Fruit fly (Drosophila melanogaster) whole organism, embryonic: ENCODE measurements around the gene CG4594.
A peak's percentile ranks its signal among the peaks of the same experiment; 100 is the strongest.

Source experiments
- ATbp ChIP-seq: fragments of 200-800 bp; sonication (Bioruptor generic); optimal IDR thresholded peaks from 2 replicates; lab custom pipeline; 2017; ENCODE audit warnings: missing biosample characterization, mild to moderate bottlenecking, missing genetic modification characterization, missing genetic modification reagents
- Blimp-1 ChIP-seq: fragments of 200-800 bp; sonication (Bioruptor generic); optimal IDR thresholded peaks from 3 replicates; lab custom pipeline; 2018; ENCODE audit warnings: missing biosample characterization, missing genetic modification characterization, mild to moderate bottlenecking, moderate library complexity, missing genetic modification reagents
- C15 ChIP-seq: fragments of 200-800 bp; sonication (Bioruptor generic); IDR thresholded peaks from 3 replicates; pipeline ENCODE4 v1.3.6; 2022; ENCODE audit warnings: missing biosample characterization, missing genetic modification characterization
- CG1024 ChIP-seq: fragments of 200-800 bp; sonication (Bioruptor generic); IDR thresholded peaks from 2 replicates; pipeline ENCODE4 v1.3.6; 2022; ENCODE audit warnings: missing biosample characterization, missing genetic modification characterization
- CG11093 ChIP-seq: fragments of 200-800 bp; sonication (Bioruptor generic); IDR thresholded peaks from 3 replicates; pipeline ENCODE4 v1.3.6; 2022; ENCODE audit warnings: missing biosample characterization, missing genetic modification characterization
- CG11504 ChIP-seq: fragments of 200-800 bp; sonication (Bioruptor generic); optimal IDR thresholded peaks from 3 replicates; lab custom pipeline; 2019; ENCODE audit warnings: missing biosample characterization, mild to moderate bottlenecking, missing genetic modification characterization, moderate library complexity
- CG12071 ChIP-seq: fragments of 200-800 bp; sonication (Bioruptor generic); optimal IDR thresholded peaks from 3 replicates; lab custom pipeline; 2018; ENCODE audit warnings: missing biosample characterization, mild to moderate bottlenecking, missing genetic modification characterization
- CG14667 ChIP-seq: fragments of 200-800 bp; sonication (Bioruptor generic); IDR thresholded peaks from 2 replicates; pipeline ENCODE4 v1.3.6; 2022; ENCODE audit warnings: missing biosample characterization, missing genetic modification characterization
- CG15011 ChIP-seq: fragments of 200-800 bp; sonication (Bioruptor generic); optimal IDR thresholded peaks from 3 replicates; lab custom pipeline; 2018; ENCODE audit warnings: missing biosample characterization, mild to moderate bottlenecking, missing genetic modification characterization
- CG1603 ChIP-seq: fragments of 200-800 bp; sonication (Bioruptor generic); optimal IDR thresholded peaks from 2 replicates; lab custom pipeline; 2019; ENCODE audit warnings: missing biosample characterization, mild to moderate bottlenecking, missing genetic modification characterization, moderate library complexity
- CG17328 ChIP-seq: fragments of 200-800 bp; sonication (Bioruptor generic); IDR thresholded peaks from 2 replicates; pipeline ENCODE4 v1.3.6; 2022; ENCODE audit warnings: missing biosample characterization, missing genetic modification characterization
- CG17612 ChIP-seq: fragments of 200-800 bp; sonication (Bioruptor generic); IDR thresholded peaks from 2 replicates; pipeline ENCODE4 v1.3.6; 2022; ENCODE audit warnings: missing biosample characterization, missing genetic modification characterization
- CG18764 ChIP-seq: fragments of 200-800 bp; sonication (Bioruptor generic); optimal IDR thresholded peaks from 3 replicates; lab custom pipeline; 2016; ENCODE audit warnings: missing biosample characterization, missing genetic modification characterization
- CG3407 ChIP-seq: fragments of 200-800 bp; sonication (Bioruptor generic); optimal IDR thresholded peaks from 2 replicates; lab custom pipeline; 2018; ENCODE audit warnings: missing biosample characterization, mild to moderate bottlenecking, missing genetic modification characterization
- CG4282 ChIP-seq: fragments of 200-800 bp; sonication (Bioruptor generic); optimal IDR thresholded peaks from 2 replicates; lab custom pipeline; 2016; ENCODE audit warnings: missing biosample characterization, missing genetic modification characterization
- CG4707 ChIP-seq: fragments of 200-800 bp; sonication (Bioruptor generic); optimal IDR thresholded peaks from 2 replicates; lab custom pipeline; 2018; ENCODE audit warnings: missing biosample characterization, mild to moderate bottlenecking, missing genetic modification characterization, moderate library complexity
- CG6654 ChIP-seq: fragments of 200-800 bp; sonication (Bioruptor generic); optimal IDR thresholded peaks from 2 replicates; lab custom pipeline; 2017; ENCODE audit warnings: missing biosample characterization, mild to moderate bottlenecking, missing genetic modification characterization
- CG6683 ChIP-seq: fragments of 200-800 bp; sonication (Bioruptor generic); optimal IDR thresholded peaks from 2 replicates; lab custom pipeline; 2017; ENCODE audit warnings: missing biosample characterization, mild to moderate bottlenecking, missing genetic modification characterization, missing genetic modification reagents
- CG8359 ChIP-seq: fragments of 200-800 bp; sonication (Bioruptor generic); optimal IDR thresholded peaks from 2 replicates; lab custom pipeline; 2017; ENCODE audit warnings: missing biosample characterization, mild to moderate bottlenecking, missing genetic modification characterization, borderline replicate concordance
- CG8765 ChIP-seq: fragments of 200-800 bp; sonication (Bioruptor generic); IDR thresholded peaks from 2 replicates; pipeline ENCODE4 v1.3.6; 2022; ENCODE audit warnings: missing biosample characterization, missing genetic modification characterization
- CG8944 ChIP-seq: fragments of 200-800 bp; sonication (Bioruptor generic); optimal IDR thresholded peaks from 3 replicates; lab custom pipeline; 2016; ENCODE audit warnings: missing biosample characterization, missing genetic modification characterization
- Camta ChIP-seq: fragments of 200-800 bp; sonication (Bioruptor generic); optimal IDR thresholded peaks from 2 replicates; lab custom pipeline; 2016; ENCODE audit warnings: missing biosample characterization, missing genetic modification characterization
- Chrac-16 ChIP-seq: fragments of 200-800 bp; sonication (Bioruptor generic); optimal IDR thresholded peaks from 3 replicates; lab custom pipeline; 2016; ENCODE audit warnings: missing biosample characterization, missing genetic modification characterization
- Dbx ChIP-seq: fragments of 200-800 bp; sonication (Bioruptor generic); IDR thresholded peaks from 3 replicates; pipeline ENCODE4 v1.3.6; 2022; ENCODE audit warnings: missing biosample characterization, missing genetic modification characterization
- Eip74EF ChIP-seq, 2 experiments: fragments of 200-800 bp in 1 of 2; fragments of >200 bp in 1 of 2; sonication (Bioruptor generic) in 1 of 2; optimal IDR thresholded peaks; 2 replicates each; lab custom pipeline; 2017 to 2019; ENCODE audit warnings: missing biosample characterization in 2 of 2, missing genetic modification characterization in 2 of 2, mild to moderate bottlenecking in 1 of 2, moderate library complexity in 1 of 2
- Fer1 ChIP-seq: fragments of 200-800 bp; sonication (Bioruptor generic); optimal IDR thresholded peaks from 2 replicates; lab custom pipeline; 2017; ENCODE audit warnings: missing biosample characterization, mild to moderate bottlenecking, missing genetic modification characterization
- Hr39 ChIP-seq: fragments of >200 bp; optimal IDR thresholded peaks from 2 replicates; lab custom pipeline; 2017
- NFAT ChIP-seq: fragments of 200-800 bp; sonication (Bioruptor generic); IDR thresholded peaks from 2 replicates; pipeline ENCODE4 v1.3.6; 2022; ENCODE audit warnings: missing biosample characterization, missing genetic modification characterization
- NK7.1 ChIP-seq: fragments of 200-800 bp; sonication (Bioruptor generic); optimal IDR thresholded peaks from 3 replicates; lab custom pipeline; 2016; ENCODE audit warnings: missing biosample characterization, missing genetic modification characterization
- Nf-YB ChIP-seq: fragments of 200-800 bp; sonication (Bioruptor generic); optimal IDR thresholded peaks from 3 replicates; lab custom pipeline; 2019; ENCODE audit warnings: missing biosample characterization, mild to moderate bottlenecking, missing genetic modification characterization, moderate library complexity
- Usf ChIP-seq: fragments of 200-800 bp; sonication (Bioruptor generic); optimal IDR thresholded peaks from 2 replicates; lab custom pipeline; 2017; ENCODE audit warnings: missing genotype, missing biosample characterization, missing genetic modification characterization
- Xrp1 ChIP-seq: fragments of 200-800 bp; sonication (Bioruptor generic); IDR thresholded peaks from 2 replicates; pipeline ENCODE4 v1.3.6; 2022; ENCODE audit warnings: missing biosample characterization, missing genetic modification characterization
- ab ChIP-seq: fragments of 200-800 bp; sonication (Bioruptor generic); optimal IDR thresholded peaks from 2 replicates; lab custom pipeline; 2016; ENCODE audit warnings: missing biosample characterization, missing genetic modification characterization
- bigmax ChIP-seq: fragments of 200-800 bp; sonication (Bioruptor generic); optimal IDR thresholded peaks from 2 replicates; lab custom pipeline; 2018; ENCODE audit warnings: missing biosample characterization, mild to moderate bottlenecking, missing genetic modification characterization
- br ChIP-seq: fragments of >200 bp; optimal IDR thresholded peaks from 2 replicates; lab custom pipeline; 2017
- chif ChIP-seq, 2 experiments: fragments of 200-800 bp; sonication (Bioruptor generic); optimal IDR thresholded peaks; 3 replicates each; lab custom pipeline; 2016; ENCODE audit warnings: missing biosample characterization in 2 of 2, missing genetic modification characterization in 2 of 2
- corto ChIP-seq: fragments of 200-800 bp; sonication (Bioruptor generic); optimal IDR thresholded peaks from 2 replicates; lab custom pipeline; 2016; ENCODE audit warnings: missing biosample characterization, mild to moderate bottlenecking, missing genetic modification characterization, moderate library complexity
- crp ChIP-seq, 2 experiments: fragments of 200-800 bp; sonication (Bioruptor generic); optimal IDR thresholded peaks; 2 replicates in 1 of 2; 3 replicates in 1 of 2; lab custom pipeline; 2017; ENCODE audit warnings: missing biosample characterization in 2 of 2, missing genetic modification characterization in 2 of 2, mild to moderate bottlenecking in 1 of 2, moderate library complexity in 1 of 2
- disco-r ChIP-seq: fragments of 200-800 bp; sonication (Bioruptor generic); optimal IDR thresholded peaks from 2 replicates; lab custom pipeline; 2016; ENCODE audit warnings: missing biosample characterization, missing genetic modification characterization
- dmrt99B ChIP-seq: fragments of 200-800 bp; sonication (Bioruptor generic); optimal IDR thresholded peaks from 2 replicates; lab custom pipeline; 2018; ENCODE audit warnings: missing biosample characterization, mild to moderate bottlenecking, missing genetic modification characterization, moderate library complexity
- gsb-n ChIP-seq: fragments of 200-800 bp; sonication (Bioruptor generic); optimal IDR thresholded peaks from 3 replicates; lab custom pipeline; 2018; ENCODE audit warnings: missing biosample characterization, mild to moderate bottlenecking, missing genetic modification characterization
- mam ChIP-seq: fragments of 200-800 bp; sonication (Bioruptor generic); optimal IDR thresholded peaks from 3 replicates; lab custom pipeline; 2016; ENCODE audit warnings: missing biosample characterization, missing genetic modification characterization
- nom ChIP-seq: fragments of 200-800 bp; sonication (Bioruptor generic); optimal IDR thresholded peaks from 2 replicates; lab custom pipeline; 2017; ENCODE audit warnings: missing biosample characterization, missing genetic modification characterization, mild to moderate bottlenecking, moderate library complexity, missing genetic modification reagents
- otp ChIP-seq: fragments of 200-800 bp; sonication (Bioruptor generic); IDR thresholded peaks from 3 replicates; pipeline ENCODE4, ENCODE4 v1.3.6; 2022; ENCODE audit warnings: missing biosample characterization, missing genetic modification characterization
- p53 ChIP-seq: fragments of 200-800 bp; sonication (Bioruptor generic); optimal IDR thresholded peaks from 2 replicates; lab custom pipeline; 2016; ENCODE audit warnings: missing biosample characterization, missing genetic modification characterization
- repo ChIP-seq: fragments of 200-800 bp; sonication (Bioruptor generic); optimal IDR thresholded peaks from 2 replicates; lab custom pipeline; 2016; ENCODE audit warnings: missing biosample characterization, missing genetic modification characterization
- run ChIP-seq: fragments of 200-800 bp; sonication (Bioruptor generic); optimal IDR thresholded peaks from 3 replicates; lab custom pipeline; 2018; ENCODE audit warnings: missing biosample characterization, mild to moderate bottlenecking, missing genetic modification characterization
- tio ChIP-seq: fragments of 200-800 bp; sonication (Bioruptor generic); optimal IDR thresholded peaks from 2 replicates; lab custom pipeline; 2017; ENCODE audit warnings: missing biosample characterization, missing genetic modification characterization, inconsistent platforms
- zfh1 ChIP-seq: fragments of 200-800 bp; sonication (Bioruptor generic); IDR thresholded peaks from 3 replicates; pipeline ENCODE4 v1.3.6; 2022; ENCODE audit warnings: missing biosample characterization, missing genetic modification characterization

The CG4594 gene

DNA sequence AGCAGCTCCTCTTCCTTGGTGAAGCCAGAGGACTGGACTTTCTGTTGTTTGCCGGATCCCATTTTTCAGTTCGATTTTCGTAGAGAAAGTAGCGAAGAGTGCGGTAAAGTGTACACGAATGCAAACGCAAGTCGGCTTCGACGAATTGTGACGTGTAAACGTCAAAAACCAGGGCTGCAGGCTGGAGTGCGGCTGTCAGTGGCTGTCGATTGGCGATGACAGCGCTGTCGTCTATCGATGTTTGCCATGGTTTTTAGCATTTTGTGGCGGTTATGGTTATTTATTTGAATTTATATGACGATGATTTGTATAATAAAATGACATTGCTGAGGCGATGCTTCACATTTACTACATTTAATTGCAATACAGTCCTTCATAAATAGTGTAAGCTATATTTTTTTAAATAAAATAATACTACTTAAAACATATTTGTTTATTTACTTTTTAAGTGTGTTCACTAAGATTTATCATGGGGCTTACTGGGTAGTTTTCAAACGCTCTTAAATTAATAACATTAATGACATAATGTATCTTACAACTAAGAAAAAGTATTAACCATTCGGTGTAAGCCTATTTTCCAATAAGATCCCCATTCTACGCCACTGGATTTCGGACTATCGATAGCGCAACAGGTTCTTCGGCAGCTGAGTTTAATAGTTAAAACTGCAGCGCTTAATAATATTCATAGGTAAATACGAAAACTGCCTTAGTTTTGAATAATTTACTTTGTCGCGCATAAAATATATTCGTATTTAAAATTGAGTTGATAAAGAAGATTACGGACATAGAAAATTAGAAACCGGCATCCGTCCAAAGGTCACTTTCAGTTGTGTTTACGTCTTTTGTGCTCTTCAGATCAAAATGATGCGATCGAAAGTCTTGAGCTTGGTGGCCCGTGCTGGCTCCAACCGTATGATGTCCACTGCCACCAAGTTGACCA, 1.7 kb upstream of the CG4594 start, which contains the start of the genes CG5885 and CG4598 (continued):
- no peak for TF ChIP-seq Usf (GFP tag; lab: Kevin White, UChicago)
- peak; percentile 71 for TF ChIP-seq CG18764 (GFP tag; lab: Kevin White, UChicago)
- peak; percentile 65 for TF ChIP-seq dmrt99B (tag; lab: Kevin White, UChicago)
- TF ChIP-seq repo (GFP tag; lab: Kevin White, UChicago) = no peak
- TF ChIP-seq zfh1 (GFP tag; lab: Robert Waterston, UW) = peak; percentile 69
- TF ChIP-seq corto = no peak
- peak; percentile 58 for TF ChIP-seq Xrp1 (GFP tag; lab: Robert Waterston, UW)
- no peak for TF ChIP-seq bigmax
- TF ChIP-seq mam (GFP tag; lab: Kevin White, UChicago) = peak; percentile 71
- no peak for TF ChIP-seq CG11093 (GFP tag; lab: Robert Waterston, UW)
- TF ChIP-seq CG6654 (GFP tag; lab: Kevin White, UChicago) = no peak
- TF ChIP-seq chif (GFP tag; optimal IDR thresholded peaks at IDR 0.05; lab: Kevin White, UChicago) = peak in 1 of 2 experiments; percentile 30
- TF ChIP-seq tio = no peak
- no peak for TF ChIP-seq CG8359 (GFP tag; lab: Kevin White, UChicago)
- peak; percentile 42 for TF ChIP-seq Nf-YB (GFP tag; lab: Kevin White, UChicago)
- no peak for TF ChIP-seq NK7.1 (GFP tag; lab: Kevin White, UChicago)
- no peak for TF ChIP-seq br
- TF ChIP-seq CG8944 = peak; percentile 9
- TF ChIP-seq crp (GFP tag; optimal IDR thresholded peaks at IDR 0.05; lab: Kevin White, UChicago) = peak in 1 of 2 experiments; percentile 55
- TF ChIP-seq CG4707 = no peak
- peak; percentile 84 for TF ChIP-seq CG11504
- peak; percentile 27; the same call in 1 of the 2 replicates for TF ChIP-seq CG14667 (GFP tag; lab: Robert Waterston, UW)
- TF ChIP-seq Blimp-1 = peak; percentile 46
- TF ChIP-seq CG17328 (GFP tag; lab: Robert Waterston, UW) = peak; percentile 70
- TF ChIP-seq Eip74EF (GFP tag; optimal IDR thresholded peaks at IDR 0.05; lab: Kevin White, UChicago) = peak in 1 of 2 experiments; percentile 22
- TF ChIP-seq Dbx (GFP tag; lab: Robert Waterston, UW) = peak; percentile 80
- TF ChIP-seq CG17612 = no peak
- TF ChIP-seq CG1603 (tag; lab: Kevin White, UChicago) = peak; percentile 78
- peak; percentile 73 for TF ChIP-seq gsb-n (tag; lab: Kevin White, UChicago)
- TF ChIP-seq otp (GFP tag; lab: Robert Waterston, UW) = peak; percentile 42; the same call in 2 of the 3 replicates
- TF ChIP-seq p53 (GFP tag; lab: Kevin White, UChicago) = no peak
- no peak for TF ChIP-seq Camta (GFP tag; lab: Kevin White, UChicago)
- peak; percentile 70 for TF ChIP-seq Chrac-16 (GFP tag; lab: Kevin White, UChicago)
- no peak for TF ChIP-seq Hr39 (lab: Kevin White, UChicago)
- TF ChIP-seq Fer1 (GFP tag; lab: Kevin White, UChicago) = peak; percentile 48
- peak; percentile 50 for TF ChIP-seq NFAT (GFP tag; lab: Robert Waterston, UW)
- TF ChIP-seq CG1024 (GFP tag; lab: Robert Waterston, UW) = peak; percentile 42
- no peak for TF ChIP-seq CG6683 (GFP tag; lab: Kevin White, UChicago)
- no peak for TF ChIP-seq CG12071 (GFP tag; lab: Kevin White, UChicago)
- TF ChIP-seq CG4282 = no peak
- peak; percentile 17 for TF ChIP-seq run (tag; lab: Kevin White, UChicago)
- no peak for TF ChIP-seq disco-r (GFP tag; lab: Kevin White, UChicago)
- peak; percentile 96 for TF ChIP-seq nom
- TF ChIP-seq ATbp (GFP tag; lab: Kevin White, UChicago) = peak; percentile 55
- peak; percentile 18 for TF ChIP-seq CG15011 (GFP tag; lab: Kevin White, UChicago)
- TF ChIP-seq CG3407 (GFP tag; lab: Kevin White, UChicago) = peak; percentile 54
- TF ChIP-seq ab (GFP tag; lab: Kevin White, UChicago) = no peak
- 0 out of 3 replicates have a peak, but pooled peaks have one; percentile 17 for TF ChIP-seq C15 (GFP tag; lab: Robert Waterston, UW)
- no peak; the same call in 1 of the 2 replicates for TF ChIP-seq CG8765 (GFP tag; lab: Robert Waterston, UW)
